Worm (Caenorhabditis elegans) whole organism, young adult: ENCODE data around the gene F59B10.2.

Experiments used
- B0019.2 ChIP-seq: fragments of 200-800 bp; sonication (Bioruptor generic); conservative IDR thresholded peaks from 2 replicates; pipeline ENCODE4 v1.3.6; 2022; ENCODE audit warnings: missing genetic modification reagents, missing genetic modification characterization, missing compliant biosample characterization
- B0261.1 ChIP-seq: sonication (generic microtip); optimal IDR thresholded peaks from 2 replicates; lab custom pipeline; 2016; ENCODE audit warnings: mild to moderate bottlenecking, missing genetic modification characterization, moderate library complexity, missing compliant biosample characterization
- C06A6.2 ChIP-seq: fragments of 200-800 bp; sonication (Bioruptor generic); conservative IDR thresholded peaks from 2 replicates; pipeline ENCODE4 v1.3.6; 2022; ENCODE audit warnings: missing genetic modification characterization, missing compliant biosample characterization
- D2030.7 ChIP-seq: fragments of 200-800 bp; sonication (Bioruptor generic); IDR thresholded peaks from 2 replicates; pipeline ENCODE4 v1.3.6; 2022; ENCODE audit warnings: missing genetic modification reagents, missing genetic modification characterization, missing compliant biosample characterization
- F22D6.2 ChIP-seq: sonication (generic microtip); optimal IDR thresholded peaks from 2 replicates; lab custom pipeline; 2016; ENCODE audit warnings: mild to moderate bottlenecking, missing genetic modification characterization, missing compliant biosample characterization
- F33H1.4 ChIP-seq: fragments of 200-800 bp; sonication (Bioruptor generic); IDR thresholded peaks from 2 replicates; pipeline ENCODE4 v1.3.6; 2022; ENCODE audit warnings: missing genetic modification reagents, missing genetic modification characterization, missing compliant biosample characterization
- F37B4.10 ChIP-seq: fragments of 200-800 bp; sonication (Bioruptor generic); IDR thresholded peaks from 2 replicates; pipeline ENCODE4 v1.3.6; 2022; ENCODE audit warnings: missing genetic modification characterization, missing compliant biosample characterization
- F52B5.7 ChIP-seq: sonication (generic microtip); optimal IDR thresholded peaks from 2 replicates; lab custom pipeline; 2016; ENCODE audit warnings: mild to moderate bottlenecking, missing genetic modification characterization, missing compliant biosample characterization
- F57A8.1 ChIP-seq: fragments of 200-800 bp; sonication (Bioruptor generic); optimal IDR thresholded peaks from 2 replicates; lab custom pipeline; 2018; ENCODE audit warnings: mild to moderate bottlenecking, missing genetic modification characterization, moderate library complexity, missing compliant biosample characterization
- F57C9.4 ChIP-seq: sonication (generic microtip); optimal IDR thresholded peaks from 2 replicates; lab custom pipeline; 2017; ENCODE audit warnings: mild to moderate bottlenecking, missing genetic modification characterization, missing compliant biosample characterization
- K11D2.4 ChIP-seq: fragments of 200-800 bp; sonication (Bioruptor generic); IDR thresholded peaks from 2 replicates; pipeline ENCODE4 v1.3.6; 2022; ENCODE audit warnings: missing genetic modification reagents, missing genetic modification characterization, missing compliant biosample characterization
- Y67H2A.10 ChIP-seq: fragments of 200-800 bp; sonication (Bioruptor generic); conservative IDR thresholded peaks from 2 replicates; pipeline ENCODE4 v1.3.6; 2022; ENCODE audit warnings: missing genetic modification reagents, missing genetic modification characterization, missing compliant biosample characterization
- ama-1 ChIP-seq, 3 experiments: fragments of 150-350 bp in 1 of 3; sonication (generic microtip) in 2 of 3; optimal IDR thresholded peaks; 2 replicates each; lab custom pipeline; 2014 to 2018; ENCODE audit warnings: missing biosample characterization in 2 of 3, missing genetic modification characterization in 2 of 3, missing genetic modification reagents in 2 of 3
- atf-7 ChIP-seq: sonication (generic microtip); optimal IDR thresholded peaks from 2 replicates; lab custom pipeline; 2017; ENCODE audit warnings: mild to moderate bottlenecking, missing genetic modification characterization, missing compliant biosample characterization
- athp-1 ChIP-seq: sonication (generic microtip); optimal IDR thresholded peaks from 2 replicates; lab custom pipeline; 2017; ENCODE audit warnings: mild to moderate bottlenecking, missing genetic modification characterization, missing compliant biosample characterization
- attf-3 ChIP-seq: fragments of 200-800 bp; sonication (Bioruptor generic); conservative IDR thresholded peaks from 2 replicates; pipeline ENCODE4 v1.3.6; 2022; ENCODE audit warnings: missing genetic modification reagents, missing genetic modification characterization, missing compliant biosample characterization
- attf-5 ChIP-seq: fragments of 200-800 bp; sonication (Bioruptor generic); optimal IDR thresholded peaks from 2 replicates; lab custom pipeline; 2018; ENCODE audit warnings: mild to moderate bottlenecking, missing genetic modification characterization, missing compliant biosample characterization
- cebp-1 ChIP-seq, 2 experiments: fragments of 200-800 bp in 1 of 2; sonication (Bioruptor generic) in 1 of 2; sonication (generic microtip) in 1 of 2; IDR thresholded peaks in 1 of 2; optimal IDR thresholded peaks in 1 of 2; 2 replicates each; pipeline versions ENCODE4 v1.3.6 to Lab custom; 2017 to 2022; ENCODE audit warnings: missing compliant biosample characterization in 2 of 2, missing genetic modification characterization in 2 of 2, mild to moderate bottlenecking in 1 of 2, missing genetic modification reagents in 1 of 2, moderate library complexity in 1 of 2
- ceh-27 ChIP-seq: fragments of 200-800 bp; sonication (Bioruptor generic); optimal IDR thresholded peaks from 2 replicates; lab custom pipeline; 2018; ENCODE audit warnings: mild to moderate bottlenecking, missing genetic modification characterization, moderate library complexity, missing compliant biosample characterization
- ceh-91 ChIP-seq: fragments of 200-800 bp; sonication (Bioruptor generic); IDR thresholded peaks from 2 replicates; pipeline ENCODE4 v1.3.6; 2022; ENCODE audit warnings: missing genetic modification reagents, missing genetic modification characterization, missing compliant biosample characterization
- chd-7 ChIP-seq: sonication (generic microtip); optimal IDR thresholded peaks from 2 replicates; lab custom pipeline; 2016; ENCODE audit warnings: mild to moderate bottlenecking, missing genetic modification characterization, moderate library complexity, missing compliant biosample characterization
- egl-44 ChIP-seq: fragments of 200-800 bp; sonication (Bioruptor generic); IDR thresholded peaks from 2 replicates; pipeline ENCODE4 v1.3.6; 2022; ENCODE audit warnings: missing genetic modification reagents, missing genetic modification characterization, missing compliant biosample characterization
- egrh-3 ChIP-seq: fragments of 200-800 bp; sonication (Bioruptor generic); IDR thresholded peaks from 2 replicates; pipeline ENCODE4 v1.3.6; 2022; ENCODE audit warnings: missing genetic modification reagents, missing genetic modification characterization, missing compliant biosample characterization
- ets-4 ChIP-seq: fragments of 200-800 bp; sonication (Bioruptor generic); optimal IDR thresholded peaks from 2 replicates; lab custom pipeline; 2018; ENCODE audit warnings: mild to moderate bottlenecking, missing genetic modification characterization, missing compliant biosample characterization
- hrde-1 ChIP-seq: sonication (generic microtip); optimal IDR thresholded peaks from 2 replicates; lab custom pipeline; 2016; ENCODE audit warnings: missing genetic modification characterization, mild to moderate bottlenecking, missing compliant biosample characterization, moderate library complexity, missing genotype, missing genetic modification reagents, borderline replicate concordance
- let-607 ChIP-seq, 2 experiments: fragments of 200-800 bp in 1 of 2; sonication (Bioruptor generic) in 1 of 2; sonication (generic microtip) in 1 of 2; optimal IDR thresholded peaks; 2 replicates each; lab custom pipeline; 2016 to 2018; ENCODE audit warnings: mild to moderate bottlenecking in 2 of 2, missing compliant biosample characterization in 2 of 2, missing genetic modification characterization in 2 of 2, moderate library complexity in 2 of 2, missing genotype in 1 of 2
- lsl-1 ChIP-seq: fragments of 200-800 bp; sonication (Bioruptor generic); optimal IDR thresholded peaks from 2 replicates; lab custom pipeline; 2018; ENCODE audit warnings: mild to moderate bottlenecking, missing genetic modification characterization, moderate library complexity, missing compliant biosample characterization
- mel-28 ChIP-seq: sonication (generic microtip); optimal IDR thresholded peaks from 2 replicates; lab custom pipeline; 2016; ENCODE audit warnings: borderline replicate concordance, mild to moderate bottlenecking, missing genetic modification characterization, missing compliant biosample characterization
- mes-4 ChIP-seq: sonication (generic microtip); optimal IDR thresholded peaks from 2 replicates; lab custom pipeline; 2016; ENCODE audit warnings: missing genotype, missing genetic modification characterization, missing compliant biosample characterization
- nfya-1 ChIP-seq: sonication (generic microtip); optimal IDR thresholded peaks from 2 replicates; lab custom pipeline; 2017; ENCODE audit warnings: antibody characterized with exemption, missing compliant biosample characterization, missing genetic modification characterization, borderline replicate concordance; ENCODE audit not compliant: insufficient read depth
- pbrm-1 ChIP-seq: fragments of 200-800 bp; sonication (Bioruptor generic); IDR thresholded peaks from 2 replicates; pipeline ENCODE4 v1.3.6; 2022; ENCODE audit warnings: missing genetic modification reagents, missing genetic modification characterization, missing compliant biosample characterization
- rcor-1 ChIP-seq: fragments of 200-800 bp; sonication (Bioruptor generic); IDR thresholded peaks from 2 replicates; pipeline ENCODE4 v1.3.6; 2022; ENCODE audit warnings: missing genetic modification reagents, missing genetic modification characterization, missing compliant biosample characterization
- rpc-1 ChIP-seq, 2 experiments: fragments of 150-350 bp in 1 of 2; sonication (generic microtip) in 1 of 2; optimal IDR thresholded peaks; 2 replicates each; lab custom pipeline; 2014 to 2018; ENCODE audit warnings: missing biosample characterization in 1 of 2, missing genetic modification characterization in 1 of 2, missing genetic modification reagents in 1 of 2, missing genotype in 1 of 2
- snpc-4 ChIP-seq, 5 experiments: fragments of 150-350 bp in 1 of 5; sonication (generic microtip) in 4 of 5; optimal IDR thresholded peaks; 2 replicates each; lab custom pipeline; 2014 to 2018; ENCODE audit warnings: missing genetic modification characterization in 5 of 5, missing biosample characterization in 3 of 5, antibody characterized with exemption in 2 of 5, mild to moderate bottlenecking in 2 of 5, missing compliant biosample characterization in 2 of 5, missing genotype in 2 of 5, moderate library complexity in 2 of 5, missing genetic modification reagents in 1 of 5
- tbp1 ChIP-seq: fragments of 200-800 bp; sonication (Bioruptor generic); optimal IDR thresholded peaks from 2 replicates; lab custom pipeline; 2018; ENCODE audit warnings: mild to moderate bottlenecking, missing genetic modification characterization, missing compliant biosample characterization
- tlf-1 ChIP-seq: fragments of 200-800 bp; sonication (Bioruptor generic); optimal IDR thresholded peaks from 2 replicates; lab custom pipeline; 2018; ENCODE audit warnings: mild to moderate bottlenecking, missing genetic modification characterization, missing compliant biosample characterization
- unc-130 ChIP-seq: sonication (generic microtip); optimal IDR thresholded peaks from 2 replicates; lab custom pipeline; 2016; ENCODE audit warnings: missing genetic modification reagents, missing genetic modification characterization, missing compliant biosample characterization
- unc-62 ChIP-seq: fragments of 150-350 bp; optimal IDR thresholded peaks from 2 replicates; lab custom pipeline; 2014; ENCODE audit warnings: missing biosample characterization, missing genetic modification reagents, missing genetic modification characterization
- zfh-2 ChIP-seq: fragments of 200-800 bp; sonication (Bioruptor generic); conservative IDR thresholded peaks from 2 replicates; pipeline ENCODE4 v1.3.6; 2022; ENCODE audit warnings: missing genetic modification reagents, missing genetic modification characterization, missing compliant biosample characterization
- ztf-25 ChIP-seq: fragments of 200-800 bp; sonication (Bioruptor generic); IDR thresholded peaks from 2 replicates; pipeline ENCODE4 v1.3.6; 2022; ENCODE audit warnings: missing genetic modification reagents, missing genetic modification characterization, missing compliant biosample characterization
- ztf-28 ChIP-seq: fragments of 200-800 bp; sonication (Bioruptor generic); IDR thresholded peaks from 2 replicates; pipeline ENCODE4 v1.3.6; 2022; ENCODE audit warnings: missing genetic modification reagents, missing genetic modification characterization, missing compliant biosample characterization

F59B10.2 gene

DNA sequence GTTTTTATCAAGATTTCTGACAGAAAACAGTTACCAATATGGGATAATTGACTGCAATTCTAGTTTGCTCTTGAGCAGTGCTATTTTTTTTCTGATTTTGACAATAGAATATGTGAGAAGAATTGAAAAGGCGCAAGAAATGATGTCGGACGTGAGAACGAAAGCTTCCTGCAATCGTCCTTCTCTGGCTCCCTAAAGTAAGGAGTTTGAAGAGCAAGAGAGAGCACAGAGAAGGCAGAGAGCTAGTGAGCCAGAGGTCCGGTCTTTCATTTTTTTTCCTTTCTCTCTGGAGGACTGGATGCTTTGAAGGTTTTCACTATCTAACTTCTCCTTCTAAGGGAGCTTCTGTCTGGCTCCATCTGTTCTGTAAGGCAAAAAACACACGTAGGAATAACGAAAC is 40.5 kb upstream of the F59B10.2 start:
- no peak for TF ChIP-seq atf-7
- TF ChIP-seq unc-130 (GFP tag; lab: Kevin White, UChicago): no peak
- TF ChIP-seq zfh-2 (GFP tag; lab: Robert Waterston, UW): peak; percentile 17; the same call in 1 of the 2 replicates
- TF ChIP-seq mel-28: no peak
- TF ChIP-seq ama-1 (optimal IDR thresholded peaks at IDR 0.05; lab: Kevin White, UChicago): peak; percentile 82
- TF ChIP-seq ama-1 (GFP tag; optimal IDR thresholded peaks at IDR 0.05; lab: Kevin White, UChicago): no peak
- TF ChIP-seq hrde-1 (tag; lab: Kevin White, UChicago): no peak
- no peak for TF ChIP-seq B0019.2 (GFP tag; lab: Robert Waterston, UW)
- TF ChIP-seq F33H1.4 (GFP tag; lab: Robert Waterston, UW): no peak
- TF ChIP-seq unc-62: no peak
- no peak for TF ChIP-seq cebp-1 (GFP tag; IDR thresholded peaks at IDR 0.05; lab: Robert Waterston, UW)
- peak; percentile 9 for TF ChIP-seq cebp-1 (tag; optimal IDR thresholded peaks at IDR 0.05; lab: Kevin White, UChicago)
- TF ChIP-seq, all 124 proteins: peak for 3

DNA sequence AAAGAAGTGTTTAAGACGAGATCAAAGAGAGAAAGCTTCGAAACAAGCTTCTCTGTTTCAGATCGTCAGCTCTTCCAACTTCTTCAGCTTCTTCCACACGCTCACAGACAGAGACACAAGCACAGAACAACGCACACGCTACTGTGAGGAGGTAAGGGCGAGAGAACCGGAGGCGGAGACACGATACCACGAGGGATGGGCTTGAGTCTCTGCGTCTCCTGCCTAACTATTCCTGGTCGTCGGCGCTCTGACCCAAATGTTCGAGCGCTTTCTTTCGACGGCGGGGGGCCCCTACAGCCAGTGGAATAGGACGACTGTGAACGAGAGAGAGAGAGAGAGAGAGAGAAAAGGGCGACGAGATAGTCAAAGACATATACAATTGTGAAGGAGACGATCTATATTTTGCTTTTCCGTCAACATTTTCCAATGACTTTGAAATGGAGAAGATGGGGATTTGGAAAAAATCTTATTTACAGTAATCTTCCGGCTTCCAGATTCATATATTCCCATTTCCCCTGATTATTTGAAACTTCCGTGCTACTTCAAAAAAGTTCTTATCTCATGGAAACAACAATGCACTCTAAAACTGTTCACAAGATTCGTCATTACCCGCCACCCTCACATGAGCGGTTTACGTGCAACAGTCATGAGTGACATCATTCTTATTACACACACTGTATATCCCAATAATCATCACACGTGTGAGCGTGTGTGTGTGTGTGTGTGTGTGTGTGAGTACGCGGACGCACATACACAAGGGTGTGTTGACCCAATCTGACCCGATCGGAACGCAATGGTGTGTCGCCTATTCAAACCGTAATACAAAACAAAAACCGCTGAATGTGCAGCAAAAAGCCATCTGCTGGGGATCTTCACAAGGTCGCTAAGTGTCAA is 39.4 kb upstream of the F59B10.2 start:
- TF ChIP-seq F22D6.2 (tag; lab: Kevin White, UChicago) (no peak), hrde-1 (tag; lab: Kevin White, UChicago) (no peak), K11D2.4 (GFP tag; lab: Robert Waterston, UW) (peak; percentile 87), F52B5.7 (peak; percentile 51), ztf-25 (GFP tag; lab: Robert Waterston, UW) (0 out of 2 replicates have a peak, but pooled peaks have one; percentile 6), D2030.7 (GFP tag; lab: Robert Waterston, UW) (no peak), tbp1 (GFP tag; lab: Kevin White, UChicago) (peak; percentile 30), attf-5 (GFP tag; lab: Kevin White, UChicago) (peak; percentile 63), ama-1 (optimal IDR thresholded peaks at IDR 0.05; lab: Kevin White, UChicago) (peak; percentile 91), ama-1 (GFP tag; optimal IDR thresholded peaks at IDR 0.05; lab: Kevin White, UChicago) (no peak), ztf-28 (GFP tag; lab: Robert Waterston, UW) (0 out of 2 replicates have a peak, but pooled peaks have one; percentile 17), ceh-91 (GFP tag; lab: Robert Waterston, UW) (no peak), zfh-2 (GFP tag; lab: Robert Waterston, UW) (peak; percentile 98), egl-44 (GFP tag; lab: Robert Waterston, UW) (no peak), C06A6.2 (GFP tag; lab: Robert Waterston, UW) (peak; percentile 54; the same call in 1 of the 2 replicates), ceh-27 (GFP tag; lab: Kevin White, UChicago) (peak; percentile 83), let-607 (tag; optimal IDR thresholded peaks at IDR 0.05; lab: Kevin White, UChicago) (peak in 1 of 2 experiments; percentile 36), chd-7 (tag; lab: Kevin White, UChicago) (peak; percentile 67), athp-1 (tag; lab: Kevin White, UChicago) (peak; percentile 14), snpc-4 (GFP tag; optimal IDR thresholded peaks at IDR 0.05; lab: Kevin White, UChicago) (no peak), snpc-4 (tag; optimal IDR thresholded peaks at IDR 0.05; lab: Kevin White, UChicago) (peak; percentile 19 to 43 (median 23)), Y67H2A.10 (peak; percentile 58; the same call in 1 of the 2 replicates), rcor-1 (GFP tag; lab: Robert Waterston, UW) (peak; percentile 65; the same call in 1 of the 2 replicates), B0261.1 (tag; lab: Kevin White, UChicago) (no peak), lsl-1 (no peak), F57A8.1 (GFP tag; lab: Kevin White, UChicago) (no peak), F37B4.10 (GFP tag; lab: Robert Waterston, UW) (no peak), F57C9.4 (tag; lab: Kevin White, UChicago) (no peak), tlf-1 (peak; percentile 45), nfya-1 (tag; lab: Kevin White, UChicago) (no peak), attf-3 (GFP tag; lab: Robert Waterston, UW) (0 out of 2 replicates have a peak, but pooled peaks have one; percentile 30), egrh-3 (GFP tag; lab: Robert Waterston, UW) (peak; percentile 82), rpc-1 (optimal IDR thresholded peaks at IDR 0.05; lab: Kevin White, UChicago) (peak; percentile 2), rpc-1 (tag; optimal IDR thresholded peaks at IDR 0.05; lab: Kevin White, UChicago) (no peak), mes-4 (tag; lab: Kevin White, UChicago) (no peak), ets-4 (GFP tag; lab: Kevin White, UChicago) (peak; percentile 24), pbrm-1 (peak; percentile 59), F33H1.4 (GFP tag; lab: Robert Waterston, UW) (0 out of 2 replicates have a peak, but pooled peaks have one; percentile 24)
